Worm (Caenorhabditis elegans) whole organism, late embryonic: ENCODE results near the gene zyg-11.

Experiments used
- K02D7.2 ChIP-seq: sonication (generic microtip); optimal IDR thresholded peaks from 2 replicates; lab custom pipeline; 2017; ENCODE audit warnings: mild to moderate bottlenecking, missing genetic modification characterization, missing compliant biosample characterization
- Y22D7AL.16 ChIP-seq: sonication (generic microtip); optimal IDR thresholded peaks from 2 replicates; lab custom pipeline; 2016; ENCODE audit warnings: missing genetic modification characterization, missing compliant biosample characterization
- ahr-1 ChIP-seq: sonication (generic microtip); optimal IDR thresholded peaks from 2 replicates; lab custom pipeline; 2016; ENCODE audit warnings: missing genetic modification characterization, missing compliant biosample characterization
- ceh-18 ChIP-seq: sonication (generic microtip); optimal IDR thresholded peaks from 2 replicates; lab custom pipeline; 2016; ENCODE audit warnings: missing genetic modification characterization, missing compliant biosample characterization
- ceh-19 ChIP-seq: fragments of 200-800 bp; sonication (Bioruptor generic); optimal IDR thresholded peaks from 2 replicates; lab custom pipeline; 2018; ENCODE audit warnings: mild to moderate bottlenecking, missing genetic modification characterization, missing compliant biosample characterization
- ceh-2 ChIP-seq: sonication (generic microtip); optimal IDR thresholded peaks from 2 replicates; lab custom pipeline; 2016; ENCODE audit warnings: missing genotype, missing genetic modification characterization, missing compliant biosample characterization
- ceh-22 ChIP-seq: sonication (generic microtip); optimal IDR thresholded peaks from 2 replicates; lab custom pipeline; 2017; ENCODE audit warnings: missing biosample characterization, missing genetic modification characterization
- ceh-30 ChIP-seq: fragments of 150-350 bp; optimal IDR thresholded peaks from 2 replicates; lab custom pipeline; 2014; ENCODE audit warnings: missing biosample characterization, missing genetic modification characterization
- ceh-31 ChIP-seq: sonication (generic microtip); optimal IDR thresholded peaks from 2 replicates; lab custom pipeline; 2016; ENCODE audit warnings: missing genetic modification characterization, missing compliant biosample characterization
- ceh-45 ChIP-seq: fragments of 200-800 bp; sonication (Bioruptor generic); IDR thresholded peaks from 2 replicates; pipeline ENCODE4 v1.3.6; 2022; ENCODE audit warnings: missing genetic modification reagents, missing genetic modification characterization, missing compliant biosample characterization
- ceh-48 ChIP-seq: sonication (generic microtip); optimal IDR thresholded peaks from 2 replicates; lab custom pipeline; 2016; ENCODE audit warnings: missing genetic modification characterization, inconsistent platforms, missing compliant biosample characterization
- ceh-9 ChIP-seq: sonication (generic microtip); optimal IDR thresholded peaks from 2 replicates; lab custom pipeline; 2016; ENCODE audit warnings: mild to moderate bottlenecking, missing genetic modification characterization, inconsistent platforms, missing compliant biosample characterization
- che-1 ChIP-seq: sonication (generic microtip); optimal IDR thresholded peaks from 2 replicates; lab custom pipeline; 2016; ENCODE audit warnings: mild to moderate bottlenecking, missing genetic modification characterization, missing compliant biosample characterization
- dmd-4 ChIP-seq: sonication (generic microtip); optimal IDR thresholded peaks from 2 replicates; lab custom pipeline; 2016; ENCODE audit warnings: borderline replicate concordance, missing genetic modification characterization, missing compliant biosample characterization
- ets-4 ChIP-seq: sonication (generic microtip); optimal IDR thresholded peaks from 2 replicates; lab custom pipeline; 2016; ENCODE audit warnings: missing genetic modification characterization, missing compliant biosample characterization
- eyg-1 ChIP-seq: sonication (generic microtip); optimal IDR thresholded peaks from 2 replicates; lab custom pipeline; 2016; ENCODE audit warnings: missing genotype, missing genetic modification characterization, missing compliant biosample characterization
- fax-1 ChIP-seq: sonication (generic microtip); optimal IDR thresholded peaks from 2 replicates; lab custom pipeline; 2016; ENCODE audit warnings: missing genotype, missing genetic modification characterization, missing compliant biosample characterization
- fkh-6 ChIP-seq: sonication (generic microtip); optimal IDR thresholded peaks from 2 replicates; lab custom pipeline; 2016; ENCODE audit warnings: missing genetic modification characterization, missing compliant biosample characterization
- hlh-30 ChIP-seq: sonication (generic microtip); optimal IDR thresholded peaks from 2 replicates; lab custom pipeline; 2017; ENCODE audit warnings: antibody characterized with exemption, missing genetic modification characterization, missing compliant biosample characterization; ENCODE audit not compliant: insufficient read depth
- hlh-6 ChIP-seq: sonication (generic microtip); optimal IDR thresholded peaks from 2 replicates; lab custom pipeline; 2016; ENCODE audit warnings: missing genotype, missing genetic modification characterization, missing compliant biosample characterization
- lim-6 ChIP-seq: sonication (generic microtip); optimal IDR thresholded peaks from 2 replicates; lab custom pipeline; 2016; ENCODE audit warnings: missing genetic modification characterization, missing compliant biosample characterization
- lin-11 ChIP-seq: fragments of 200-800 bp; sonication (Bioruptor generic); optimal IDR thresholded peaks from 2 replicates; lab custom pipeline; 2018; ENCODE audit warnings: mild to moderate bottlenecking, missing genetic modification characterization, missing compliant biosample characterization
- madf-2 ChIP-seq: sonication (generic microtip); optimal IDR thresholded peaks from 2 replicates; lab custom pipeline; 2017; ENCODE audit warnings: missing genetic modification characterization, missing compliant biosample characterization
- nfya-1 ChIP-seq: sonication (generic microtip); optimal IDR thresholded peaks from 2 replicates; lab custom pipeline; 2017; ENCODE audit warnings: missing genetic modification characterization, mild to moderate bottlenecking, missing compliant biosample characterization, antibody characterized with exemption, moderate library complexity
- nhr-11 ChIP-seq: fragments of 150-350 bp; optimal IDR thresholded peaks from 2 replicates; lab custom pipeline; 2014; ENCODE audit warnings: missing biosample characterization, missing genetic modification characterization
- nhr-232 ChIP-seq: sonication (generic microtip); optimal IDR thresholded peaks from 2 replicates; lab custom pipeline; 2016; ENCODE audit warnings: missing genetic modification characterization, missing compliant biosample characterization
- npax-4 ChIP-seq: sonication (generic microtip); optimal IDR thresholded peaks from 2 replicates; lab custom pipeline; 2016; ENCODE audit warnings: missing genetic modification characterization, missing compliant biosample characterization
- odd-2 ChIP-seq: sonication (generic microtip); optimal IDR thresholded peaks from 2 replicates; lab custom pipeline; 2017; ENCODE audit warnings: antibody characterized with exemption, mild to moderate bottlenecking, missing genetic modification characterization, missing compliant biosample characterization
- pha-2 ChIP-seq: sonication (generic microtip); optimal IDR thresholded peaks from 2 replicates; lab custom pipeline; 2017; ENCODE audit warnings: mild to moderate bottlenecking, missing genetic modification characterization, missing compliant biosample characterization
- pqm-1 ChIP-seq: sonication (generic microtip); optimal IDR thresholded peaks from 2 replicates; lab custom pipeline; 2016; ENCODE audit warnings: missing genetic modification characterization, missing compliant biosample characterization
- pros-1 ChIP-seq: fragments of 150-350 bp; optimal IDR thresholded peaks from 2 replicates; lab custom pipeline; 2014; ENCODE audit warnings: missing biosample characterization, missing genetic modification reagents, missing genetic modification characterization
- ref-2 ChIP-seq: sonication (generic microtip); optimal IDR thresholded peaks from 2 replicates; lab custom pipeline; 2016; ENCODE audit warnings: missing genetic modification characterization, missing compliant biosample characterization
- rnt-1 ChIP-seq: sonication (generic microtip); optimal IDR thresholded peaks from 2 replicates; lab custom pipeline; 2016; ENCODE audit warnings: missing genetic modification characterization, missing compliant biosample characterization
- sdc-2 ChIP-seq: sonication (generic microtip); optimal IDR thresholded peaks from 2 replicates; lab custom pipeline; 2016; ENCODE audit warnings: missing genotype, missing genetic modification characterization, missing compliant biosample characterization
- sox-2 ChIP-seq: fragments of 200-800 bp; sonication (Bioruptor generic); IDR thresholded peaks from 2 replicates; pipeline ENCODE4 v1.3.6; 2022; ENCODE audit warnings: missing genetic modification reagents, missing genetic modification characterization, missing compliant biosample characterization
- sox-4 ChIP-seq: sonication (generic microtip); optimal IDR thresholded peaks from 2 replicates; lab custom pipeline; 2017; ENCODE audit warnings: mild to moderate bottlenecking, missing genetic modification characterization, inconsistent platforms, missing compliant biosample characterization
- syd-9 ChIP-seq: sonication (generic microtip); optimal IDR thresholded peaks from 2 replicates; lab custom pipeline; 2016; ENCODE audit warnings: mild to moderate bottlenecking, missing genetic modification characterization, moderate library complexity, missing compliant biosample characterization
- tbx-7 ChIP-seq: sonication (generic microtip); optimal IDR thresholded peaks from 2 replicates; lab custom pipeline; 2016; ENCODE audit warnings: missing genotype, missing genetic modification characterization, missing compliant biosample characterization
- unc-42 ChIP-seq: sonication (generic microtip); optimal IDR thresholded peaks from 2 replicates; lab custom pipeline; 2016; ENCODE audit warnings: missing genotype, missing genetic modification characterization, missing compliant biosample characterization
- unc-55 ChIP-seq: sonication (generic microtip); optimal IDR thresholded peaks from 2 replicates; lab custom pipeline; 2017; ENCODE audit warnings: missing biosample characterization, missing genetic modification reagents, missing genetic modification characterization

The zyg-11 gene

DNA sequence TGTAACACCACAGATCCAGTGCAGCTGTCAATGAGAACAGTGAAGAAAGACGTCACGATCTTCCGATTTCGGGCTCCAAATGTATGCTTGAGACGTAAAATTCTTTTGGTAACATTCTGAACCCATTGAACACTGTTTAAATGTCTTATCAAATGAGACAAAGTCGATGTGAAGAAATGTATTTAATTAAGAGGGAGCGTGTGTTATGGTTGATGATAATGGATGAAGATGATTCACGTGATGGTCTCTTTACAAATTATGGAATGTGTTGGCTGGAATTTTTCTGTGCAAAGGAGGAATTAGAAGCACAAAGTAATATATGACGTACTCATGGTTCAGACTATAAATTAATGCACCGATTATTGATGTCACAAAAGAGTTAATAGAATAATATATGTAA is 10.5 kb upstream of the zyg-11 start:
- TF ChIP-seq ceh-2 (tag; lab: Kevin White, UChicago) = no peak
- no peak for TF ChIP-seq hlh-6 (tag; lab: Kevin White, UChicago)
- TF ChIP-seq che-1 (tag; lab: Kevin White, UChicago) = no peak
- TF ChIP-seq ceh-45 (GFP tag; lab: Robert Waterston, UW) = no peak
- no peak for TF ChIP-seq unc-55 (GFP tag; lab: Kevin White, UChicago)
- no peak for TF ChIP-seq lim-6 (tag; lab: Kevin White, UChicago)
- no peak for TF ChIP-seq fax-1 (tag; lab: Kevin White, UChicago)
- no peak for TF ChIP-seq K02D7.2 (tag; lab: Kevin White, UChicago)
- no peak for TF ChIP-seq ets-4 (tag; lab: Kevin White, UChicago)
- no peak for TF ChIP-seq syd-9 (tag; lab: Kevin White, UChicago)
- TF ChIP-seq ahr-1 (tag; lab: Kevin White, UChicago) = no peak
- no peak for TF ChIP-seq ceh-19 (GFP tag; lab: Kevin White, UChicago)
- no peak for TF ChIP-seq odd-2 (tag; lab: Kevin White, UChicago)

DNA sequence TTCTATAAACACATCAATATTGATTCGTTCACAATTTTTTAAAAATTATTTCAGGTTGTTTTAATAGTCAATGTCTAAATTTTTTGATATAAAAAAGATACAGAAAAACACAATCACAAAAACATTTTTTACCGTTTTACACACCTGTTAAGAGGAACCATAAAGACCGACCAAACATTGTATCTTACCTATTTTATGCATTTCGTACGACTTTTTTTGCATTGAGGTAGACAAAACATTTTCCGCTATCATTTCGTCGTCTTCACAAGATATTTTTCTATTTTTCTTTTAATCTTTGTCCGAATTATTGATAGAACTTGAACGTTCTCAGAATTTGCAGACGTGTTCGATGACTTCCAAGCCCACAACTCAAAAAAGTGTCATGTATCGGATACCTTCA is 9.1 kb upstream of the zyg-11 start, which contains the start of gene glna-2:
glna-2 (plus strand) TSS at position 301 of the 400 bp plus-strand sequence.
- TF ChIP-seq pqm-1 (tag; lab: Kevin White, UChicago) (no peak), npax-4 (no peak), ceh-48 (no peak), fkh-6 (tag; lab: Kevin White, UChicago) (no peak), pha-2 (no peak), ref-2 (tag; lab: Kevin White, UChicago) (no peak), ahr-1 (tag; lab: Kevin White, UChicago) (no peak), Y22D7AL.16 (tag; lab: Kevin White, UChicago) (no peak), rnt-1 (tag; lab: Kevin White, UChicago) (no peak), nhr-11 (tag; lab: Kevin White, UChicago) (no peak)

DNA sequence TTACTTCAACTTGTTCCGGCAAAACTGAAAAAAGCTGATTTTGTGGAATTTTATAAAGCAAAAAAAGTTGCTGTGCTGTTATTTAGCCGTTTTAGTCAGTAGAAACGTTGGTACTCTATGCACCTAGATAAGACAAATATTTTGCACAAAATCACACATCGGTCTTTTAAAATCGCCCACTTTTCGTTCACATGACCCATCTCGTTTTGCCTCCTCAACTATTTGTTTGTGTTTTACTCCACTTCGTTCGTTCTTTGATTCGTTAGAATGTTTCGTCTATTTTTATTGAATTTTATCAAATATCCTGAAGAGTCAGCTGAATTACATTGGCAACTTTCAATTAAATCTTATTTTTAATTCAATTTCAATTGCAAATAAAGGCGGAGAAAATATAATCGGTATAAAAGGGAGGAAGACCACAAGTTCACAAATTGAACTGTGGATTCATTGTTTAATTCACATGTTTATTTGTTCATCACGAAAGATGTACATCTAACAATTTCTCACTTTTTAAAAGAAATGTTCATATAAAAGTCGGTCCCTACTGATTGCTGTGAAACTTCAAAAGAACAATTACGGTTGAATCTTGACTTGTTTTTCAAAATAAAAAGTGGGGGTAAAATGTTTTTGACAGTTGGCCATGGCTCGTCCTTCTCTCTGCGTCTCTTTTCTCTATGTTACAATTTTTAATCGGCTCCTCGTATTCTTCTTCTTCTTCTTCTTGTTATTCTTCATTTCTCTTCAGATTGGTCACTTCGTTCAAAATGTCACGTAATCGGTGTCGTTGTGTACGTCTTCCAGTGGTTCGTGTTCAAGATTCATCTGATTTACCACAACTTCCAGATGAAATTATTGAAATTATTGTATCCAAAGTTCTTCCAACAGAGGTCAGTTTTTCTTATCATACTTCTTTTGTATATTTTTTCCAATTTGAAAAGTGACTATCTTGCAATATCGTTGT is 5.1 kb upstream of the zyg-11 start, which contains the start of gene DH11.2:
DH11.2 (plus strand) TSS at position 746 of the 961 bp plus-strand sequence.
- TF ChIP-seq ceh-9 (tag; lab: Kevin White, UChicago) = no peak
- TF ChIP-seq ets-4 (tag; lab: Kevin White, UChicago) = no peak
- no peak for TF ChIP-seq nhr-232 (tag; lab: Kevin White, UChicago)
- no peak for TF ChIP-seq eyg-1
- no peak for TF ChIP-seq pros-1
- no peak for TF ChIP-seq ceh-19 (GFP tag; lab: Kevin White, UChicago)
- no peak for TF ChIP-seq Y22D7AL.16 (tag; lab: Kevin White, UChicago)
- no peak for TF ChIP-seq madf-2
- TF ChIP-seq tbx-7 = no peak
- TF ChIP-seq odd-2 (tag; lab: Kevin White, UChicago) = no peak
- TF ChIP-seq ceh-30 (tag; lab: Kevin White, UChicago) = no peak
- TF ChIP-seq lin-11 (tag; lab: Kevin White, UChicago) = no peak
- no peak for TF ChIP-seq ceh-18 (tag; lab: Kevin White, UChicago)
- no peak for TF ChIP-seq hlh-6 (tag; lab: Kevin White, UChicago)
- no peak for TF ChIP-seq nfya-1 (tag; lab: Kevin White, UChicago)

DNA sequence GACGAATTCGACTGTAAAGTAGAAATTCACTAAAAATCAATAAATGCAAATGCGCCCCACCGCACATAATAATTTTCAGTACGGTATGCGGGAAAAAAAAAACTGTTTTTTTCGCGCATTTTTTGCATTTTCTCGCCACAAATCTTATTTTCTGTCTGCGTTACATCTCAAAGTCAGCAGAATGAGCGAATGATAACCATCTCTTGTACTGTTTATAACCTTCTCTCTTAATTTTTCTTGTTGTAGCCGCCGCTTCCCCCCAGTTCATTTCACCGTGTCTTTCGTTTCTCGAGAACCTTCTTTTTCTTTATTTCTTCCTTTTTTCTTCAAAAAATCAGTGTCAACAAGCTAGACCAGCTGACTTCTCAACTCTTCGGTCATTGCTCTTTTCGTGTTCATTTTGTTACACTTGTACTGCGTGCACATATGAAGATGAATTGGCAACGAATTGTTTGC is 2.0 kb upstream of the zyg-11 start:
- no peak for TF ChIP-seq syd-9 (tag; lab: Kevin White, UChicago)
- TF ChIP-seq unc-42 (tag; lab: Kevin White, UChicago) = no peak
- TF ChIP-seq hlh-30 = no peak
- TF ChIP-seq ceh-22 (tag; lab: Kevin White, UChicago) = no peak
- TF ChIP-seq nfya-1 (tag; lab: Kevin White, UChicago) = no peak
- TF ChIP-seq sox-2 (GFP tag; lab: Robert Waterston, UW) = no peak
- TF ChIP-seq dmd-4 (tag; lab: Kevin White, UChicago) = no peak
- no peak for TF ChIP-seq ceh-31 (tag; lab: Kevin White, UChicago)
- no peak for TF ChIP-seq sox-4 (tag; lab: Kevin White, UChicago)
- TF ChIP-seq sdc-2 (tag; lab: Kevin White, UChicago) = no peak
- TF ChIP-seq, all 69 proteins: peak for 0
